Fruit fly (Drosophila melanogaster) whole organism, embryonic: ENCODE data around the gene mu2.

Source experiments
- Aef1 ChIP-seq: fragments of 200-800 bp; sonication (Bioruptor generic); IDR thresholded peaks from 3 replicates; pipeline ENCODE4 v1.3.6; 2022; ENCODE audit warnings: missing biosample characterization, missing genetic modification characterization
- CG10147 ChIP-seq: fragments of 200-800 bp; sonication (Bioruptor generic); optimal IDR thresholded peaks from 2 replicates; lab custom pipeline; 2019; ENCODE audit warnings: missing biosample characterization, mild to moderate bottlenecking, missing genetic modification characterization, moderate library complexity
- CG13424 ChIP-seq: fragments of 200-800 bp; sonication (Bioruptor generic); optimal IDR thresholded peaks from 2 replicates; lab custom pipeline; 2019; ENCODE audit warnings: missing biosample characterization, mild to moderate bottlenecking, missing genetic modification characterization, moderate library complexity
- CG14667 ChIP-seq: fragments of 200-800 bp; sonication (Bioruptor generic); IDR thresholded peaks from 2 replicates; pipeline ENCODE4 v1.3.6; 2022; ENCODE audit warnings: missing biosample characterization, missing genetic modification characterization
- CG15073 ChIP-seq: fragments of 200-800 bp; sonication (Bioruptor generic); optimal IDR thresholded peaks from 2 replicates; lab custom pipeline; 2016; ENCODE audit warnings: missing biosample characterization, missing genetic modification characterization
- CG1647 ChIP-seq: fragments of 200-800 bp; sonication (Bioruptor generic); optimal IDR thresholded peaks from 3 replicates; lab custom pipeline; 2016; ENCODE audit warnings: missing biosample characterization, missing genetic modification characterization
- CG17802 ChIP-seq: fragments of 200-800 bp; sonication (Bioruptor generic); optimal IDR thresholded peaks from 2 replicates; lab custom pipeline; 2018; ENCODE audit warnings: missing biosample characterization, mild to moderate bottlenecking, missing genetic modification characterization, moderate library complexity
- CG2199 ChIP-seq: fragments of 200-800 bp; sonication (Bioruptor generic); IDR thresholded peaks from 3 replicates; pipeline ENCODE4 v1.3.6; 2022; ENCODE audit warnings: missing biosample characterization, missing genetic modification characterization
- CG30403 ChIP-seq: fragments of 200-800 bp; sonication (Bioruptor generic); optimal IDR thresholded peaks from 3 replicates; lab custom pipeline; 2016; ENCODE audit warnings: missing biosample characterization, missing genetic modification characterization
- CG4282 ChIP-seq: fragments of 200-800 bp; sonication (Bioruptor generic); optimal IDR thresholded peaks from 2 replicates; lab custom pipeline; 2016; ENCODE audit warnings: missing biosample characterization, missing genetic modification characterization
- CG7963 ChIP-seq: fragments of 200-800 bp; sonication (Bioruptor generic); IDR thresholded peaks from 3 replicates; pipeline ENCODE4 v1.3.6; 2022; ENCODE audit warnings: missing biosample characterization, missing genetic modification characterization; ENCODE audit not compliant: partially characterized antibody
- CG8944 ChIP-seq: fragments of 200-800 bp; sonication (Bioruptor generic); optimal IDR thresholded peaks from 3 replicates; lab custom pipeline; 2016; ENCODE audit warnings: missing biosample characterization, missing genetic modification characterization
- CG9215 ChIP-seq: fragments of 200-800 bp; sonication (Bioruptor generic); IDR thresholded peaks from 2 replicates; pipeline ENCODE4 v1.3.6; 2022; ENCODE audit warnings: missing biosample characterization, missing genetic modification characterization
- CG9932 ChIP-seq: fragments of 200-800 bp; sonication (Bioruptor generic); IDR thresholded peaks from 2 replicates; pipeline ENCODE4 v1.3.6; 2022; ENCODE audit warnings: missing biosample characterization, missing genetic modification characterization
- Camta ChIP-seq: fragments of 200-800 bp; sonication (Bioruptor generic); optimal IDR thresholded peaks from 2 replicates; lab custom pipeline; 2016; ENCODE audit warnings: missing biosample characterization, missing genetic modification characterization
- CoRest ChIP-seq: fragments of 200-800 bp; sonication (Bioruptor generic); optimal IDR thresholded peaks from 3 replicates; lab custom pipeline; 2018; ENCODE audit warnings: missing biosample characterization, mild to moderate bottlenecking, missing genetic modification characterization, moderate library complexity
- D19B ChIP-seq: fragments of 200-800 bp; sonication (Bioruptor generic); optimal IDR thresholded peaks from 2 replicates; lab custom pipeline; 2017; ENCODE audit warnings: missing biosample characterization, mild to moderate bottlenecking, missing genetic modification characterization
- E2f1 ChIP-seq: fragments of 200-800 bp; sonication (Bioruptor generic); IDR thresholded peaks from 2 replicates; pipeline ENCODE4 v1.3.6; 2022; ENCODE audit warnings: missing biosample characterization, missing genetic modification characterization
- Hey ChIP-seq: fragments of 200-800 bp; sonication (Bioruptor generic); optimal IDR thresholded peaks from 3 replicates; lab custom pipeline; 2018; ENCODE audit warnings: missing biosample characterization, mild to moderate bottlenecking, missing genetic modification characterization
- Hr78 ChIP-seq, 2 experiments: fragments of 200-800 bp in 1 of 2; fragments of >200 bp in 1 of 2; sonication (Bioruptor generic) in 1 of 2; optimal IDR thresholded peaks; 2 replicates each; lab custom pipeline; 2017 to 2019; ENCODE audit warnings: missing biosample characterization in 2 of 2, missing genetic modification characterization in 2 of 2, mild to moderate bottlenecking in 1 of 2, moderate library complexity in 1 of 2
- MESR4 ChIP-seq: fragments of 200-800 bp; sonication (Bioruptor generic); optimal IDR thresholded peaks from 2 replicates; lab custom pipeline; 2018; ENCODE audit warnings: missing biosample characterization, mild to moderate bottlenecking, missing genetic modification characterization, moderate library complexity
- Mad ChIP-seq: fragments of 200-800 bp; sonication (Bioruptor generic); optimal IDR thresholded peaks from 2 replicates; lab custom pipeline; 2016; ENCODE audit warnings: missing biosample characterization, missing genetic modification characterization
- Myb ChIP-seq: fragments of 200-800 bp; sonication (Bioruptor generic); optimal IDR thresholded peaks from 2 replicates; lab custom pipeline; 2016; ENCODE audit warnings: missing biosample characterization, missing genetic modification characterization
- NK7.1 ChIP-seq: fragments of 200-800 bp; sonication (Bioruptor generic); optimal IDR thresholded peaks from 3 replicates; lab custom pipeline; 2016; ENCODE audit warnings: missing biosample characterization, missing genetic modification characterization
- NfI ChIP-seq: fragments of 200-800 bp; sonication (Bioruptor generic); optimal IDR thresholded peaks from 3 replicates; lab custom pipeline; 2018; ENCODE audit warnings: missing biosample characterization, mild to moderate bottlenecking, missing genetic modification characterization, moderate library complexity
- Oli ChIP-seq: fragments of 200-800 bp; sonication (Bioruptor generic); optimal IDR thresholded peaks from 2 replicates; lab custom pipeline; 2018; ENCODE audit warnings: missing biosample characterization, mild to moderate bottlenecking, missing genetic modification characterization, moderate library complexity
- Ravus ChIP-seq: fragments of 200-800 bp; sonication (Bioruptor generic); IDR thresholded peaks from 2 replicates; pipeline ENCODE4 v1.3.6; 2022; ENCODE audit warnings: missing biosample characterization, missing genetic modification characterization
- Sox102F ChIP-seq: fragments of 200-800 bp; sonication (Bioruptor generic); optimal IDR thresholded peaks from 2 replicates; lab custom pipeline; 2018; ENCODE audit warnings: missing biosample characterization, mild to moderate bottlenecking, missing genetic modification characterization, moderate library complexity
- YL-1 ChIP-seq: fragments of 200-800 bp; sonication (Bioruptor generic); optimal IDR thresholded peaks from 3 replicates; lab custom pipeline; 2017; ENCODE audit warnings: missing biosample characterization, mild to moderate bottlenecking, missing genetic modification characterization
- bbx ChIP-seq: fragments of 200-800 bp; sonication (Bioruptor generic); IDR thresholded peaks from 2 replicates; pipeline ENCODE4 v1.3.6; 2022; ENCODE audit warnings: missing biosample characterization, missing genetic modification characterization; ENCODE audit not compliant: partially characterized antibody
- bigmax ChIP-seq: fragments of 200-800 bp; sonication (Bioruptor generic); optimal IDR thresholded peaks from 2 replicates; lab custom pipeline; 2018; ENCODE audit warnings: missing biosample characterization, mild to moderate bottlenecking, missing genetic modification characterization
- cad ChIP-seq: fragments of >200 bp; optimal IDR thresholded peaks from 2 replicates; lab custom pipeline; 2017; ENCODE audit warnings: missing biosample characterization, missing genetic modification characterization
- cato ChIP-seq: fragments of 200-800 bp; sonication (Bioruptor generic); optimal IDR thresholded peaks from 2 replicates; lab custom pipeline; 2016; ENCODE audit warnings: missing biosample characterization, missing genetic modification characterization, borderline replicate concordance
- chn ChIP-seq: fragments of 200-800 bp; sonication (Bioruptor generic); optimal IDR thresholded peaks from 2 replicates; lab custom pipeline; 2016; ENCODE audit warnings: missing biosample characterization, missing genetic modification characterization
- crc ChIP-seq: fragments of 200-800 bp; sonication (Bioruptor generic); optimal IDR thresholded peaks from 2 replicates; lab custom pipeline; 2016; ENCODE audit warnings: missing biosample characterization, missing genetic modification characterization
- da ChIP-seq: fragments of 200-800 bp; sonication (Bioruptor generic); optimal IDR thresholded peaks from 2 replicates; lab custom pipeline; 2016; ENCODE audit warnings: missing biosample characterization, missing genetic modification characterization
- dm ChIP-seq: fragments of 200-800 bp; sonication (Bioruptor generic); optimal IDR thresholded peaks from 3 replicates; lab custom pipeline; 2016; ENCODE audit warnings: missing biosample characterization, missing genetic modification characterization
- emc ChIP-seq: fragments of 200-800 bp; sonication (Bioruptor generic); optimal IDR thresholded peaks from 2 replicates; lab custom pipeline; 2016; ENCODE audit warnings: missing biosample characterization, missing genetic modification characterization
- en ChIP-seq: fragments of 200-800 bp; sonication (Bioruptor generic); optimal IDR thresholded peaks from 2 replicates; lab custom pipeline; 2016; ENCODE audit warnings: missing biosample characterization, missing genetic modification characterization
- esg ChIP-seq: fragments of 200-800 bp; sonication (Bioruptor generic); conservative IDR thresholded peaks from 2 replicates; pipeline ENCODE4 v1.3.6; 2022; ENCODE audit warnings: missing biosample characterization, missing genetic modification characterization
- eyg ChIP-seq: fragments of 200-800 bp; sonication (Bioruptor generic); optimal IDR thresholded peaks from 3 replicates; lab custom pipeline; 2016; ENCODE audit warnings: missing biosample characterization, missing genetic modification characterization
- fd64A ChIP-seq: fragments of 200-800 bp; sonication (Bioruptor generic); optimal IDR thresholded peaks from 3 replicates; lab custom pipeline; 2018; ENCODE audit warnings: missing biosample characterization, mild to moderate bottlenecking, missing genetic modification characterization
- gcm2 ChIP-seq: fragments of 200-800 bp; sonication (Bioruptor generic); optimal IDR thresholded peaks from 2 replicates; lab custom pipeline; 2016; ENCODE audit warnings: missing biosample characterization, missing genetic modification characterization
- kni ChIP-seq: fragments of 200-800 bp; sonication (Bioruptor generic); optimal IDR thresholded peaks from 3 replicates; lab custom pipeline; 2017; ENCODE audit warnings: mild to moderate bottlenecking, missing biosample characterization, missing genetic modification reagents, missing genetic modification characterization
- oc ChIP-seq: fragments of 200-800 bp; sonication (Bioruptor generic); optimal IDR thresholded peaks from 2 replicates; lab custom pipeline; 2018; ENCODE audit warnings: missing biosample characterization, mild to moderate bottlenecking, missing genetic modification characterization, moderate library complexity
- otp ChIP-seq: fragments of 200-800 bp; sonication (Bioruptor generic); IDR thresholded peaks from 3 replicates; pipeline ENCODE4, ENCODE4 v1.3.6; 2022; ENCODE audit warnings: missing biosample characterization, missing genetic modification characterization
- pan ChIP-seq, 4 experiments: fragments of >200 bp in 3 of 4; fragments of 200-800 bp in 1 of 4; sonication (Bioruptor generic) in 1 of 4; optimal IDR thresholded peaks in 3 of 4; IDR thresholded peaks in 1 of 4; 2 replicates each; pipeline versions ENCODE4 v1.3.6 to Lab custom; 2017 to 2022; ENCODE audit warnings: missing biosample characterization in 2 of 4, missing genetic modification characterization in 2 of 4, mixed read lengths in 1 of 4
- phol ChIP-seq: fragments of 200-800 bp; sonication (Bioruptor generic); optimal IDR thresholded peaks from 3 replicates; lab custom pipeline; 2018; ENCODE audit warnings: missing biosample characterization, mild to moderate bottlenecking, missing genetic modification characterization, moderate library complexity
- trem ChIP-seq: fragments of 200-800 bp; optimal IDR thresholded peaks from 3 replicates; lab custom pipeline; 2019; ENCODE audit warnings: missing biosample characterization, mild to moderate bottlenecking, missing genetic modification characterization, moderate library complexity
- unc-4 ChIP-seq: fragments of 200-800 bp; sonication (Bioruptor generic); IDR thresholded peaks from 2 replicates; pipeline ENCODE4 v1.3.6; 2022; ENCODE audit warnings: missing biosample characterization, missing genetic modification characterization; ENCODE audit not compliant: partially characterized antibody

Gene mu2

dm6 chr3L:1947463-1948126, at the start of gene mu2, which contains the start of gene Cnb (continued):
- TF ChIP-seq eyg (GFP tag; lab: Kevin White, UChicago) (no peak), kni (no peak), Camta (GFP tag; lab: Kevin White, UChicago) (no peak), Ravus (GFP tag; lab: Robert Waterston, UW) (no peak), NK7.1 (no peak), en (GFP tag; lab: Kevin White, UChicago) (no peak), CG2199 (no peak), CG8944 (GFP tag; lab: Kevin White, UChicago) (peak; percentile 4), gcm2 (GFP tag; lab: Kevin White, UChicago) (no peak), E2f1 (GFP tag; lab: Robert Waterston, UW) (peak; percentile 27; the same call in 1 of the 2 replicates), cad (no peak), trem (tag; lab: Kevin White, UChicago) (peak; percentile 79), Hr78 (GFP tag; optimal IDR thresholded peaks at IDR 0.05; lab: Kevin White, UChicago) (no peak), bigmax (GFP tag; lab: Kevin White, UChicago) (no peak), CG9215 (GFP tag; lab: Robert Waterston, UW) (no peak), CG13424 (no peak), CG17802 (no peak), otp (GFP tag; lab: Robert Waterston, UW) (no peak), da (GFP tag; lab: Kevin White, UChicago) (no peak), Oli (tag; lab: Kevin White, UChicago) (no peak), dm (GFP tag; lab: Kevin White, UChicago) (peak; percentile 47), fd64A (GFP tag; lab: Kevin White, UChicago) (no peak), D19B (no peak), chn (no peak), esg (GFP tag; lab: Robert Waterston, UW) (no peak; the same call in 1 of the 2 replicates), unc-4 (peak; percentile 79), CG9932 (GFP tag; lab: Robert Waterston, UW) (peak; percentile 73), CG14667 (no peak), Mad (GFP tag; lab: Kevin White, UChicago) (peak; percentile 35), Sox102F (GFP tag; lab: Kevin White, UChicago) (no peak), pan (optimal IDR thresholded peaks at IDR 0.05; lab: Kevin White, UChicago) (no peak), pan (GFP tag; optimal IDR thresholded peaks at IDR 0.05 in 1 of 2, IDR thresholded peaks at IDR 0.05 in 1 of 2) (no peak), CoRest (tag; lab: Kevin White, UChicago) (no peak), emc (GFP tag; lab: Kevin White, UChicago) (no peak), Hey (tag; lab: Kevin White, UChicago) (no peak), phol (tag; lab: Kevin White, UChicago) (peak; percentile 73), MESR4 (GFP tag; lab: Kevin White, UChicago) (peak; percentile 72), Aef1 (no peak), YL-1 (GFP tag; lab: Kevin White, UChicago) (peak; percentile 68), oc (tag; lab: Kevin White, UChicago) (no peak), CG10147 (no peak), crc (GFP tag; lab: Kevin White, UChicago) (no peak), CG1647 (no peak), bbx (GFP tag; lab: Robert Waterston, UW) (peak; percentile 62), CG7963 (GFP tag; lab: Robert Waterston, UW) (0 out of 3 replicates have a peak, but pooled peaks have one; percentile 47), cato (GFP tag; lab: Kevin White, UChicago) (no peak), CG30403 (GFP tag; lab: Kevin White, UChicago) (no peak), Myb (no peak), NfI (GFP tag; lab: Kevin White, UChicago) (no peak), CG4282 (GFP tag; lab: Kevin White, UChicago) (no peak), CG15073 (GFP tag; lab: Kevin White, UChicago) (no peak)
